Worm (Caenorhabditis elegans) whole organism, young adult: ENCODE data around the gene C53A3.4.

Experiments used
- B0035.1 ChIP-seq: sonication (generic microtip); optimal IDR thresholded peaks from 2 replicates; lab custom pipeline; 2016; ENCODE audit warnings: missing genetic modification characterization, mild to moderate bottlenecking, missing compliant biosample characterization, missing genotype, missing genetic modification reagents
- B0336.3 ChIP-seq: fragments of 200-800 bp; sonication (Bioruptor generic); IDR thresholded peaks from 2 replicates; pipeline ENCODE4 v1.3.6; 2022; ENCODE audit warnings: missing genetic modification characterization, missing compliant biosample characterization
- D2030.7 ChIP-seq: fragments of 200-800 bp; sonication (Bioruptor generic); IDR thresholded peaks from 2 replicates; pipeline ENCODE4 v1.3.6; 2022; ENCODE audit warnings: missing genetic modification reagents, missing genetic modification characterization, missing compliant biosample characterization
- F49E8.2 ChIP-seq: sonication (generic microtip); optimal IDR thresholded peaks from 3 replicates; lab custom pipeline; 2017; ENCODE audit warnings: missing genetic modification characterization, mild to moderate bottlenecking, missing compliant biosample characterization, antibody characterized with exemption, moderate library complexity; ENCODE audit not compliant: insufficient read depth
- K11D2.4 ChIP-seq: fragments of 200-800 bp; sonication (Bioruptor generic); IDR thresholded peaks from 2 replicates; pipeline ENCODE4 v1.3.6; 2022; ENCODE audit warnings: missing genetic modification reagents, missing genetic modification characterization, missing compliant biosample characterization
- T26A5.8 ChIP-seq: sonication (generic microtip); optimal IDR thresholded peaks from 2 replicates; lab custom pipeline; 2016; ENCODE audit warnings: missing genetic modification characterization, missing compliant biosample characterization
- Y67H2A.10 ChIP-seq: fragments of 200-800 bp; sonication (Bioruptor generic); conservative IDR thresholded peaks from 2 replicates; pipeline ENCODE4 v1.3.6; 2022; ENCODE audit warnings: missing genetic modification reagents, missing genetic modification characterization, missing compliant biosample characterization
- Y79H2A.3 ChIP-seq: fragments of 200-800 bp; sonication (Bioruptor generic); conservative IDR thresholded peaks from 2 replicates; pipeline ENCODE4 v1.3.6; 2022; ENCODE audit warnings: missing genetic modification reagents, missing genetic modification characterization, missing compliant biosample characterization
- ama-1 ChIP-seq, 3 experiments: fragments of 150-350 bp in 1 of 3; sonication (generic microtip) in 2 of 3; optimal IDR thresholded peaks; 2 replicates each; lab custom pipeline; 2014 to 2018; ENCODE audit warnings: missing biosample characterization in 2 of 3, missing genetic modification characterization in 2 of 3, missing genetic modification reagents in 2 of 3
- aptf-2 ChIP-seq: fragments of 200-800 bp; sonication (Bioruptor generic); conservative IDR thresholded peaks from 2 replicates; pipeline ENCODE4 v1.3.6; 2022; ENCODE audit warnings: missing genetic modification reagents, missing genetic modification characterization, missing compliant biosample characterization
- atf-7 ChIP-seq: sonication (generic microtip); optimal IDR thresholded peaks from 2 replicates; lab custom pipeline; 2017; ENCODE audit warnings: mild to moderate bottlenecking, missing genetic modification characterization, missing compliant biosample characterization
- attf-3 ChIP-seq: fragments of 200-800 bp; sonication (Bioruptor generic); conservative IDR thresholded peaks from 2 replicates; pipeline ENCODE4 v1.3.6; 2022; ENCODE audit warnings: missing genetic modification reagents, missing genetic modification characterization, missing compliant biosample characterization
- attf-5 ChIP-seq: fragments of 200-800 bp; sonication (Bioruptor generic); optimal IDR thresholded peaks from 2 replicates; lab custom pipeline; 2018; ENCODE audit warnings: mild to moderate bottlenecking, missing genetic modification characterization, missing compliant biosample characterization
- ccch-3 ChIP-seq: fragments of 200-800 bp; sonication (Bioruptor generic); optimal IDR thresholded peaks from 2 replicates; lab custom pipeline; 2018; ENCODE audit warnings: mild to moderate bottlenecking, missing genetic modification characterization, missing compliant biosample characterization
- cebp-1 ChIP-seq, 2 experiments: fragments of 200-800 bp in 1 of 2; sonication (Bioruptor generic) in 1 of 2; sonication (generic microtip) in 1 of 2; IDR thresholded peaks in 1 of 2; optimal IDR thresholded peaks in 1 of 2; 2 replicates each; pipeline versions ENCODE4 v1.3.6 to Lab custom; 2017 to 2022; ENCODE audit warnings: missing compliant biosample characterization in 2 of 2, missing genetic modification characterization in 2 of 2, mild to moderate bottlenecking in 1 of 2, missing genetic modification reagents in 1 of 2, moderate library complexity in 1 of 2
- ceh-40 ChIP-seq: fragments of 200-800 bp; sonication (Bioruptor generic); IDR thresholded peaks from 2 replicates; pipeline ENCODE4 v1.3.6; 2022; ENCODE audit warnings: missing genetic modification characterization, missing compliant biosample characterization
- ceh-58 ChIP-seq: fragments of 200-800 bp; sonication (Bioruptor generic); IDR thresholded peaks from 2 replicates; pipeline ENCODE4 v1.3.6; 2022; ENCODE audit warnings: missing genetic modification characterization, missing compliant biosample characterization
- ceh-91 ChIP-seq: fragments of 200-800 bp; sonication (Bioruptor generic); IDR thresholded peaks from 2 replicates; pipeline ENCODE4 v1.3.6; 2022; ENCODE audit warnings: missing genetic modification reagents, missing genetic modification characterization, missing compliant biosample characterization
- die-1 ChIP-seq: sonication (generic microtip); optimal IDR thresholded peaks from 2 replicates; lab custom pipeline; 2016; ENCODE audit warnings: missing genotype, mild to moderate bottlenecking, missing genetic modification characterization, missing compliant biosample characterization
- dpff-1 ChIP-seq: sonication (generic microtip); optimal IDR thresholded peaks from 2 replicates; lab custom pipeline; 2017; ENCODE audit warnings: mild to moderate bottlenecking, missing genetic modification characterization, missing compliant biosample characterization
- dpl-1 ChIP-seq: fragments of 150-350 bp; optimal IDR thresholded peaks from 2 replicates; lab custom pipeline; 2014; ENCODE audit warnings: missing biosample characterization, missing genetic modification reagents, missing genetic modification characterization
- ekl-4 ChIP-seq: fragments of 200-800 bp; sonication (Bioruptor generic); IDR thresholded peaks from 2 replicates; pipeline ENCODE4 v1.3.6; 2022; ENCODE audit warnings: missing genetic modification reagents, missing genetic modification characterization, missing compliant biosample characterization
- gei-17 ChIP-seq: fragments of 200-800 bp; sonication (Bioruptor generic); optimal IDR thresholded peaks from 2 replicates; lab custom pipeline; 2018; ENCODE audit warnings: mild to moderate bottlenecking, missing genetic modification characterization, missing compliant biosample characterization
- lin-26 ChIP-seq: fragments of 200-800 bp; sonication (Bioruptor generic); IDR thresholded peaks from 2 replicates; pipeline ENCODE4 v1.3.6; 2022; ENCODE audit warnings: missing genetic modification reagents, missing genetic modification characterization, missing compliant biosample characterization
- lin-40 ChIP-seq: sonication (generic microtip); optimal IDR thresholded peaks from 2 replicates; lab custom pipeline; 2016; ENCODE audit warnings: missing genetic modification characterization, mild to moderate bottlenecking, missing compliant biosample characterization, missing genotype, missing genetic modification reagents
- madf-3 ChIP-seq: fragments of 200-800 bp; sonication (Bioruptor generic); IDR thresholded peaks from 2 replicates; pipeline ENCODE4 v1.3.6; 2022; ENCODE audit warnings: missing genetic modification reagents, missing genetic modification characterization, missing compliant biosample characterization
- madf-6 ChIP-seq: fragments of 200-800 bp; sonication (Bioruptor generic); IDR thresholded peaks from 2 replicates; pipeline ENCODE4 v1.3.6; 2022; ENCODE audit warnings: missing genetic modification reagents, missing genetic modification characterization, missing compliant biosample characterization
- mcd-1 ChIP-seq: fragments of 200-800 bp; sonication (Bioruptor generic); IDR thresholded peaks from 2 replicates; pipeline ENCODE4 v1.3.6; 2022; ENCODE audit warnings: missing genetic modification reagents, missing genetic modification characterization, missing compliant biosample characterization
- mel-28 ChIP-seq: sonication (generic microtip); optimal IDR thresholded peaks from 2 replicates; lab custom pipeline; 2016; ENCODE audit warnings: borderline replicate concordance, mild to moderate bottlenecking, missing genetic modification characterization, missing compliant biosample characterization
- nhr-120 ChIP-seq: fragments of 200-800 bp; sonication (Bioruptor generic); IDR thresholded peaks from 2 replicates; pipeline ENCODE4 v1.3.6; 2022; ENCODE audit warnings: missing genetic modification characterization, missing compliant biosample characterization
- nhr-27 ChIP-seq: fragments of 200-800 bp; sonication (Bioruptor generic); optimal IDR thresholded peaks from 2 replicates; lab custom pipeline; 2018; ENCODE audit warnings: mild to moderate bottlenecking, missing genetic modification characterization, moderate library complexity, missing compliant biosample characterization
- nhr-90 ChIP-seq: sonication (generic microtip); optimal IDR thresholded peaks from 2 replicates; lab custom pipeline; 2016; ENCODE audit warnings: missing genotype, mild to moderate bottlenecking, missing genetic modification characterization, missing compliant biosample characterization
- rec-8 ChIP-seq, 2 experiments: sonication (generic microtip); optimal IDR thresholded peaks; 2 replicates each; lab custom pipeline; 2016; ENCODE audit warnings: mild to moderate bottlenecking in 2 of 2, missing genetic modification characterization in 2 of 2, missing genetic modification reagents in 2 of 2, missing genotype in 2 of 2, missing biosample characterization in 1 of 2, missing compliant biosample characterization in 1 of 2, moderate library complexity in 1 of 2
- sea-2 ChIP-seq: fragments of 200-800 bp; sonication (Bioruptor generic); IDR thresholded peaks from 2 replicates; pipeline ENCODE4 v1.3.6; 2022; ENCODE audit warnings: missing genetic modification characterization, missing compliant biosample characterization
- snpc-4 ChIP-seq, 5 experiments: fragments of 150-350 bp in 1 of 5; sonication (generic microtip) in 4 of 5; optimal IDR thresholded peaks; 2 replicates each; lab custom pipeline; 2014 to 2018; ENCODE audit warnings: missing genetic modification characterization in 5 of 5, missing biosample characterization in 3 of 5, antibody characterized with exemption in 2 of 5, mild to moderate bottlenecking in 2 of 5, missing compliant biosample characterization in 2 of 5, missing genotype in 2 of 5, moderate library complexity in 2 of 5, missing genetic modification reagents in 1 of 5
- somi-1 ChIP-seq: fragments of 200-800 bp; sonication (Bioruptor generic); optimal IDR thresholded peaks from 2 replicates; lab custom pipeline; 2018; ENCODE audit warnings: mild to moderate bottlenecking, missing genetic modification characterization, missing compliant biosample characterization
- sptf-2 ChIP-seq: fragments of 200-800 bp; sonication (Bioruptor generic); optimal IDR thresholded peaks from 2 replicates; lab custom pipeline; 2018; ENCODE audit warnings: mild to moderate bottlenecking, missing genetic modification characterization, missing compliant biosample characterization
- tbx-9 ChIP-seq: sonication (generic microtip); optimal IDR thresholded peaks from 2 replicates; lab custom pipeline; 2016; ENCODE audit warnings: borderline replicate concordance, missing genetic modification characterization, inconsistent platforms, missing compliant biosample characterization
- tlf-1 ChIP-seq: fragments of 200-800 bp; sonication (Bioruptor generic); optimal IDR thresholded peaks from 2 replicates; lab custom pipeline; 2018; ENCODE audit warnings: mild to moderate bottlenecking, missing genetic modification characterization, missing compliant biosample characterization
- xnd-1 ChIP-seq: sonication (generic microtip); optimal IDR thresholded peaks from 2 replicates; lab custom pipeline; 2016; ENCODE audit warnings: missing genotype, missing genetic modification reagents, missing genetic modification characterization, missing compliant biosample characterization
- zim-3 ChIP-seq: sonication (generic microtip); optimal IDR thresholded peaks from 2 replicates; lab custom pipeline; 2017; ENCODE audit warnings: mild to moderate bottlenecking, missing genetic modification characterization, moderate library complexity, missing compliant biosample characterization
- ztf-3 ChIP-seq: fragments of 200-800 bp; sonication (Bioruptor generic); optimal IDR thresholded peaks from 2 replicates; lab custom pipeline; 2018; ENCODE audit warnings: mild to moderate bottlenecking, missing genetic modification characterization, missing compliant biosample characterization
- ztf-6 ChIP-seq: fragments of 200-800 bp; sonication (Bioruptor generic); IDR thresholded peaks from 2 replicates; pipeline ENCODE4 v1.3.6; 2022; ENCODE audit warnings: missing genetic modification reagents, missing genetic modification characterization, missing compliant biosample characterization

C53A3.4 gene

ce11 chrV:5722093-5722492 is 36.6 kb downstream of the C53A3.4 start (continued):
- TF ChIP-seq sea-2 (GFP tag; lab: Robert Waterston, UW) (no peak), attf-3 (no peak), Y67H2A.10 (GFP tag; lab: Robert Waterston, UW) (no peak), K11D2.4 (GFP tag; lab: Robert Waterston, UW) (no peak), xnd-1 (tag; lab: Kevin White, UChicago) (peak; percentile 34), somi-1 (GFP tag; lab: Kevin White, UChicago) (no peak), F49E8.2 (tag; lab: Kevin White, UChicago) (no peak), madf-6 (GFP tag; lab: Robert Waterston, UW) (peak; percentile 65; the same call in 1 of the 2 replicates), ceh-91 (GFP tag; lab: Robert Waterston, UW) (no peak), ceh-40 (no peak), ceh-58 (GFP tag; lab: Robert Waterston, UW) (0 out of 2 replicates have a peak, but pooled peaks have one; percentile 19), gei-17 (no peak), B0336.3 (peak; percentile 29; the same call in 1 of the 2 replicates)

- TF ChIP-seq ama-1 (optimal IDR thresholded peaks at IDR 0.05; lab: Kevin White, UChicago) (no peak), ama-1 (GFP tag; optimal IDR thresholded peaks at IDR 0.05; lab: Kevin White, UChicago) (peak in 1 of 2 experiments; percentile 10), D2030.7 (GFP tag; lab: Robert Waterston, UW) (peak; percentile 98), madf-3 (peak; percentile 91), attf-5 (no peak), zim-3 (tag; lab: Kevin White, UChicago) (no peak), B0035.1 (tag; lab: Kevin White, UChicago) (no peak), K11D2.4 (GFP tag; lab: Robert Waterston, UW) (no peak), nhr-27 (no peak), nhr-90 (no peak), lin-26 (no peak), ztf-6 (GFP tag; lab: Robert Waterston, UW) (no peak), Y67H2A.10 (GFP tag; lab: Robert Waterston, UW) (0 out of 2 replicates have a peak, but pooled peaks have one; percentile 23), Y79H2A.3 (no peak), nhr-120 (GFP tag; lab: Robert Waterston, UW) (no peak), ceh-91 (GFP tag; lab: Robert Waterston, UW) (peak; percentile 99), aptf-2 (GFP tag; lab: Robert Waterston, UW) (no peak), attf-3 (peak; percentile 86), cebp-1 (GFP tag; IDR thresholded peaks at IDR 0.05; lab: Robert Waterston, UW) (no peak), cebp-1 (tag; optimal IDR thresholded peaks at IDR 0.05; lab: Kevin White, UChicago) (peak; percentile 8), mcd-1 (peak; percentile 67), ztf-3 (GFP tag; lab: Kevin White, UChicago) (no peak), tbx-9 (tag; lab: Kevin White, UChicago) (no peak), tlf-1 (GFP tag; lab: Kevin White, UChicago) (peak; percentile 91), atf-7 (tag; lab: Kevin White, UChicago) (no peak), lin-40 (tag; lab: Kevin White, UChicago) (no peak), mel-28 (no peak), die-1 (no peak), rec-8 (tag; optimal IDR thresholded peaks at IDR 0.05; lab: Kevin White, UChicago) (no peak), dpl-1 (peak; percentile 95), T26A5.8 (tag; lab: Kevin White, UChicago) (no peak), ccch-3 (GFP tag; lab: Kevin White, UChicago) (no peak), ekl-4 (GFP tag; lab: Robert Waterston, UW) (peak; percentile 87), snpc-4 (GFP tag; optimal IDR thresholded peaks at IDR 0.05; lab: Kevin White, UChicago) (peak; percentile 62), snpc-4 (tag; optimal IDR thresholded peaks at IDR 0.05; lab: Kevin White, UChicago) (peak in 3 of 4 experiments; percentile 49 to 68 (median 64)), dpff-1 (tag; lab: Kevin White, UChicago) (no peak), xnd-1 (tag; lab: Kevin White, UChicago) (peak; percentile 97), sptf-2 (GFP tag; lab: Kevin White, UChicago) (no peak), B0336.3 (peak; percentile 85)
Observed at ce11 chrV:5717237-5717935, 41.3 kb downstream of the C53A3.4 start, which contains the start of gene rga-3. Gene rga-3, plus strand, starts transcription at chrV:5717885.
